Worm (Caenorhabditis elegans) whole organism, L2 larva: ENCODE measurements around the gene oma-2.

Source experiments
- C34F6.9 ChIP-seq: fragments of 150-350 bp; optimal IDR thresholded peaks from 2 replicates; lab custom pipeline; 2014; ENCODE audit warnings: missing biosample characterization, missing genetic modification characterization
- R02D3.7 ChIP-seq: fragments of 150-350 bp; optimal IDR thresholded peaks from 2 replicates; lab custom pipeline; 2014; ENCODE audit warnings: missing biosample characterization, missing genetic modification characterization
- aly-2 ChIP-seq: fragments of 150-350 bp; optimal IDR thresholded peaks from 2 replicates; lab custom pipeline; 2014; ENCODE audit warnings: missing biosample characterization, missing genetic modification characterization
- ama-1 ChIP-seq: fragments of 150-350 bp; optimal IDR thresholded peaks from 2 replicates; lab custom pipeline; 2018; ENCODE audit warnings: inconsistent platforms
- blmp-1 ChIP-seq: sonication (generic microtip); optimal IDR thresholded peaks from 2 replicates; lab custom pipeline; 2017; ENCODE audit warnings: missing genetic modification characterization, mild to moderate bottlenecking, missing compliant biosample characterization, antibody characterized with exemption, moderate library complexity; ENCODE audit not compliant: insufficient read depth
- ceh-16 ChIP-seq: fragments of 150-350 bp; optimal IDR thresholded peaks from 2 replicates; lab custom pipeline; 2014; ENCODE audit warnings: missing biosample characterization, missing genetic modification characterization
- ceh-82 ChIP-seq: fragments of 150-350 bp; optimal IDR thresholded peaks from 2 replicates; lab custom pipeline; 2014; ENCODE audit warnings: missing biosample characterization, missing genetic modification characterization
- crh-2 ChIP-seq: sonication (generic microtip); optimal IDR thresholded peaks from 2 replicates; lab custom pipeline; 2017; ENCODE audit warnings: missing biosample characterization, missing genetic modification characterization
- dmd-4 ChIP-seq: sonication (generic microtip); optimal IDR thresholded peaks from 2 replicates; lab custom pipeline; 2017; ENCODE audit warnings: missing biosample characterization, missing genetic modification characterization
- egl-27 ChIP-seq: sonication (generic microtip); optimal IDR thresholded peaks from 3 replicates; lab custom pipeline; 2017; ENCODE audit warnings: missing biosample characterization, missing genetic modification reagents, missing genetic modification characterization
- elt-3 ChIP-seq: sonication (generic microtip); optimal IDR thresholded peaks from 2 replicates; lab custom pipeline; 2017; ENCODE audit warnings: missing biosample characterization, missing genetic modification characterization
- fos-1 ChIP-seq: fragments of 150-350 bp; optimal IDR thresholded peaks from 2 replicates; lab custom pipeline; 2014; ENCODE audit warnings: missing biosample characterization, missing genetic modification characterization
- gmeb-1 ChIP-seq: fragments of 150-350 bp; optimal IDR thresholded peaks from 2 replicates; lab custom pipeline; 2014; ENCODE audit warnings: missing biosample characterization, missing genetic modification characterization
- lin-11 ChIP-seq: fragments of 150-350 bp; sonication (generic microtip); optimal IDR thresholded peaks from 2 replicates; lab custom pipeline; 2014; ENCODE audit warnings: missing biosample characterization, missing genetic modification characterization, inconsistent platforms, mixed read lengths
- lin-13 ChIP-seq: fragments of 150-350 bp; optimal IDR thresholded peaks from 2 replicates; lab custom pipeline; 2014; ENCODE audit warnings: missing biosample characterization, missing genetic modification reagents, missing genetic modification characterization
- lin-39 ChIP-seq: fragments of 150-350 bp; optimal IDR thresholded peaks from 2 replicates; lab custom pipeline; 2014; ENCODE audit warnings: missing biosample characterization, missing genetic modification reagents, missing genetic modification characterization
- lsy-2 ChIP-seq, 2 experiments: fragments of 150-350 bp in 1 of 2; sonication (generic microtip) in 1 of 2; optimal IDR thresholded peaks; 2 replicates each; lab custom pipeline; 2014 to 2017; ENCODE audit warnings: missing biosample characterization in 2 of 2, missing genetic modification characterization in 2 of 2
- mab-5 ChIP-seq: fragments of 150-350 bp; optimal IDR thresholded peaks from 2 replicates; lab custom pipeline; 2014; ENCODE audit warnings: missing biosample characterization, missing genetic modification characterization
- mbf-1 ChIP-seq: sonication (generic microtip); optimal IDR thresholded peaks from 2 replicates; lab custom pipeline; 2017; ENCODE audit warnings: missing biosample characterization, missing genetic modification characterization
- nhr-10 ChIP-seq: sonication (generic microtip); optimal IDR thresholded peaks from 2 replicates; lab custom pipeline; 2017; ENCODE audit warnings: missing biosample characterization, missing genetic modification characterization
- nhr-11 ChIP-seq: fragments of 150-350 bp; optimal IDR thresholded peaks from 2 replicates; lab custom pipeline; 2014; ENCODE audit warnings: missing biosample characterization, missing genetic modification characterization
- nhr-12 ChIP-seq: fragments of 150-350 bp; optimal IDR thresholded peaks from 2 replicates; lab custom pipeline; 2014; ENCODE audit warnings: missing biosample characterization, missing genetic modification characterization
- nhr-129 ChIP-seq: fragments of 150-350 bp; optimal IDR thresholded peaks from 2 replicates; lab custom pipeline; 2014; ENCODE audit warnings: missing biosample characterization, missing genetic modification characterization
- nhr-21 ChIP-seq: fragments of 150-350 bp; optimal IDR thresholded peaks from 2 replicates; lab custom pipeline; 2014; ENCODE audit warnings: missing biosample characterization, missing genetic modification characterization
- nhr-237 ChIP-seq: fragments of 150-350 bp; optimal IDR thresholded peaks from 2 replicates; lab custom pipeline; 2014; ENCODE audit warnings: missing biosample characterization, missing genetic modification characterization
- nhr-25 ChIP-seq: fragments of 150-350 bp; sonication (generic microtip); optimal IDR thresholded peaks from 3 replicates; lab custom pipeline; 2014; ENCODE audit warnings: missing biosample characterization, missing genetic modification characterization
- nhr-6 ChIP-seq: fragments of 150-350 bp; optimal IDR thresholded peaks from 2 replicates; lab custom pipeline; 2014; ENCODE audit warnings: missing biosample characterization, missing genetic modification characterization
- nhr-77 ChIP-seq: fragments of 150-350 bp; optimal IDR thresholded peaks from 2 replicates; lab custom pipeline; 2014; ENCODE audit warnings: missing biosample characterization, missing genetic modification characterization
- peb-1 ChIP-seq: fragments of 150-350 bp; optimal IDR thresholded peaks from 2 replicates; lab custom pipeline; 2014; ENCODE audit warnings: missing biosample characterization, missing genetic modification characterization
- sem-4 ChIP-seq: fragments of 150-350 bp; optimal IDR thresholded peaks from 2 replicates; lab custom pipeline; 2014; ENCODE audit warnings: missing biosample characterization, missing genetic modification reagents, missing genetic modification characterization
- skn-1 ChIP-seq: sonication (generic microtip); optimal IDR thresholded peaks from 2 replicates; lab custom pipeline; 2017; ENCODE audit warnings: missing biosample characterization, missing genetic modification characterization
- sma-3 ChIP-seq: sonication (generic microtip); optimal IDR thresholded peaks from 2 replicates; lab custom pipeline; 2016; ENCODE audit warnings: missing genetic modification reagents, missing genetic modification characterization, missing compliant biosample characterization
- sma-9 ChIP-seq, 2 experiments: fragments of 150-350 bp in 1 of 2; sonication (generic microtip) in 1 of 2; optimal IDR thresholded peaks; 2 replicates each; lab custom pipeline; 2014 to 2016; ENCODE audit warnings: missing genetic modification characterization in 2 of 2, mild to moderate bottlenecking in 1 of 2, missing biosample characterization in 1 of 2, missing compliant biosample characterization in 1 of 2, missing genetic modification reagents in 1 of 2, moderate library complexity in 1 of 2
- snpc-4 ChIP-seq: fragments of 150-350 bp; optimal IDR thresholded peaks from 2 replicates; lab custom pipeline; 2014; ENCODE audit warnings: missing biosample characterization, missing genetic modification characterization
- unc-55 ChIP-seq: fragments of 150-350 bp; sonication (generic microtip); optimal IDR thresholded peaks from 3 replicates; lab custom pipeline; 2014; ENCODE audit warnings: missing biosample characterization, missing genetic modification reagents, missing genetic modification characterization
- unc-62 ChIP-seq: fragments of 150-350 bp; optimal IDR thresholded peaks from 2 replicates; lab custom pipeline; 2014; ENCODE audit warnings: missing biosample characterization, missing genetic modification reagents, missing genetic modification characterization
- zag-1 ChIP-seq: fragments of 150-350 bp; optimal IDR thresholded peaks from 2 replicates; lab custom pipeline; 2014; ENCODE audit warnings: missing biosample characterization, missing genetic modification characterization
- ztf-11 ChIP-seq: sonication (generic microtip); optimal IDR thresholded peaks from 2 replicates; lab custom pipeline; 2017; ENCODE audit warnings: missing biosample characterization, missing genetic modification characterization
- ztf-4 ChIP-seq: fragments of 150-350 bp; optimal IDR thresholded peaks from 2 replicates; lab custom pipeline; 2014; ENCODE audit warnings: missing biosample characterization, missing genetic modification characterization

The oma-2 gene

DNA sequence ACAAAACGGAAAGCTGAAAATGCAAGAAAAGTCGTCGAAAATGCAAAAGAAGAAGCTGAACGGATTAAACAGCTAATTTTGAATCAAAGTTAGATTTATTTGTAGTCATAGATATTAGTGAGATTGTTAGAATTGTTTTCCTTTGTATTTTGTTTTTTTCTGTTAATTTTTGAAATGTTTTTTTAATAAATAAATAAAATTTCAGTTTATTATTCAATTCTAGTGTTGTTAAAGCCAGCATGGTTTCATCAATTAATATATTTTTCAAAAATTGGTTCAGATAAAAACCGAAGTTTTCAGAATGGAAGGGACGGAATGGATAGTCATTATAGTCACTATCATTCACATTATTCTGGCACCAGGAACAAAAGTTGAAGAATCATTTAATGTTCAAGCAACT is 5.6 kb downstream of the oma-2 start, which contains the start of gene algn-12:
Gene algn-12, plus strand, starts transcription at position 301 of the 400 bp plus-strand sequence.
- TF ChIP-seq C34F6.9 (tag; lab: Kevin White, UChicago) (no peak), elt-3 (tag; lab: Kevin White, UChicago) (no peak), sma-3 (GFP tag; lab: Kevin White, UChicago) (no peak), unc-62 (GFP tag; lab: Kevin White, UChicago) (no peak), sma-9 (GFP tag; optimal IDR thresholded peaks at IDR 0.05; lab: Kevin White, UChicago) (no peak), sma-9 (tag; optimal IDR thresholded peaks at IDR 0.05; lab: Kevin White, UChicago) (no peak), nhr-25 (tag; lab: Kevin White, UChicago) (no peak), egl-27 (no peak), ztf-4 (tag; lab: Kevin White, UChicago) (no peak), dmd-4 (tag; lab: Kevin White, UChicago) (no peak), lin-13 (GFP tag; lab: Kevin White, UChicago) (no peak), crh-2 (tag; lab: Kevin White, UChicago) (no peak), ceh-82 (tag; lab: Kevin White, UChicago) (no peak), nhr-237 (tag; lab: Kevin White, UChicago) (no peak), nhr-6 (tag; lab: Kevin White, UChicago) (no peak), lin-39 (tag; lab: Kevin White, UChicago) (no peak), aly-2 (tag; lab: Kevin White, UChicago) (no peak), nhr-10 (tag; lab: Kevin White, UChicago) (no peak), mab-5 (tag; lab: Kevin White, UChicago) (no peak)
- TF ChIP-seq, all 48 proteins: peak for 0

- TF ChIP-seq skn-1 (tag; lab: Kevin White, UChicago), result no peak
- TF ChIP-seq nhr-129, result no peak
- TF ChIP-seq nhr-77 (tag; lab: Kevin White, UChicago), result no peak
- TF ChIP-seq gmeb-1 (tag; lab: Kevin White, UChicago), result no peak
- TF ChIP-seq lin-39 (tag; lab: Kevin White, UChicago), result no peak
- TF ChIP-seq fos-1, result no peak
- TF ChIP-seq mbf-1 (tag; lab: Kevin White, UChicago), result no peak
- no peak for TF ChIP-seq ztf-4 (tag; lab: Kevin White, UChicago)
- no peak for TF ChIP-seq unc-62 (GFP tag; lab: Kevin White, UChicago)
- TF ChIP-seq ama-1 (lab: Kevin White, UChicago), result no peak
- no peak for TF ChIP-seq lin-11
Measured at ce11 chrV:8035947-8036346, 6.7 kb downstream of the oma-2 start, which contains the start of gene ZC513.14. Gene ZC513.14 (minus strand): TSS chrV:8036047.

- TF ChIP-seq mbf-1 (tag; lab: Kevin White, UChicago) (no peak), sma-9 (GFP tag; optimal IDR thresholded peaks at IDR 0.05; lab: Kevin White, UChicago) (no peak), sma-9 (tag; optimal IDR thresholded peaks at IDR 0.05; lab: Kevin White, UChicago) (no peak), nhr-25 (tag; lab: Kevin White, UChicago) (peak; percentile 65), ceh-16 (tag; lab: Kevin White, UChicago) (peak; percentile 50), ama-1 (lab: Kevin White, UChicago) (no peak), nhr-11 (tag; lab: Kevin White, UChicago) (peak; percentile 71), sem-4 (tag; lab: Kevin White, UChicago) (peak; percentile 80), nhr-6 (tag; lab: Kevin White, UChicago) (peak; percentile 21), nhr-77 (tag; lab: Kevin White, UChicago) (peak; percentile 38), lin-13 (GFP tag; lab: Kevin White, UChicago) (peak; percentile 70), sma-3 (GFP tag; lab: Kevin White, UChicago) (peak; percentile 90), nhr-10 (tag; lab: Kevin White, UChicago) (peak; percentile 54), snpc-4 (no peak), peb-1 (tag; lab: Kevin White, UChicago) (no peak), lin-11 (no peak), unc-55 (GFP tag; lab: Kevin White, UChicago) (no peak), unc-62 (GFP tag; lab: Kevin White, UChicago) (no peak), ztf-11 (tag; lab: Kevin White, UChicago) (no peak), elt-3 (tag; lab: Kevin White, UChicago) (no peak), nhr-21 (tag; lab: Kevin White, UChicago) (peak; percentile 93), lsy-2 (tag; optimal IDR thresholded peaks at IDR 0.05; lab: Kevin White, UChicago) (peak in 1 of 2 experiments; percentile 45), zag-1 (tag; lab: Kevin White, UChicago) (no peak), lin-39 (tag; lab: Kevin White, UChicago) (no peak), ztf-4 (tag; lab: Kevin White, UChicago) (peak; percentile 73), nhr-237 (tag; lab: Kevin White, UChicago) (no peak), gmeb-1 (tag; lab: Kevin White, UChicago) (no peak), blmp-1 (tag; lab: Kevin White, UChicago) (peak; percentile 34), nhr-12 (no peak), R02D3.7 (tag; lab: Kevin White, UChicago) (no peak)
Measured at ce11 chrV:8039085-8039525, 9.9 kb downstream of the oma-2 start.
